Worm (Caenorhabditis elegans) whole organism, L3 larva: ENCODE measurements around the gene C13A2.12.

Experiments used
- R02D3.7 ChIP-seq: fragments of 150-350 bp; optimal IDR thresholded peaks from 2 replicates; lab custom pipeline; 2014; ENCODE audit warnings: missing biosample characterization, missing genetic modification characterization
- ZK546.5 ChIP-seq: sonication (generic microtip); optimal IDR thresholded peaks from 2 replicates; lab custom pipeline; 2017; ENCODE audit warnings: missing biosample characterization, missing genetic modification characterization
- aly-2 ChIP-seq: fragments of 150-350 bp; optimal IDR thresholded peaks from 2 replicates; lab custom pipeline; 2014; ENCODE audit warnings: missing biosample characterization, missing genetic modification characterization
- ceh-16 ChIP-seq: sonication (generic microtip); optimal IDR thresholded peaks from 2 replicates; lab custom pipeline; 2017; ENCODE audit warnings: missing biosample characterization, missing genetic modification characterization
- ceh-82 ChIP-seq: fragments of 150-350 bp; optimal IDR thresholded peaks from 2 replicates; lab custom pipeline; 2014; ENCODE audit warnings: missing biosample characterization, missing genetic modification characterization
- ceh-9 ChIP-seq: sonication (generic microtip); optimal IDR thresholded peaks from 2 replicates; lab custom pipeline; 2018; ENCODE audit warnings: missing biosample characterization, missing genetic modification characterization
- daf-12 ChIP-seq: fragments of 150-350 bp; optimal IDR thresholded peaks from 2 replicates; lab custom pipeline; 2014; ENCODE audit warnings: missing biosample characterization, missing genetic modification reagents, missing genetic modification characterization
- egl-5 ChIP-seq: fragments of 150-350 bp; optimal IDR thresholded peaks from 2 replicates; lab custom pipeline; 2017; ENCODE audit warnings: missing biosample characterization, missing genetic modification reagents, missing genetic modification characterization, inconsistent platforms
- elt-1 ChIP-seq: fragments of 150-350 bp; optimal IDR thresholded peaks from 2 replicates; lab custom pipeline; 2014; ENCODE audit warnings: missing biosample characterization, missing genetic modification characterization
- elt-2 ChIP-seq: sonication (generic microtip); optimal IDR thresholded peaks from 2 replicates; lab custom pipeline; 2016; ENCODE audit warnings: missing genetic modification reagents, mild to moderate bottlenecking, missing genetic modification characterization, missing compliant biosample characterization
- elt-3 ChIP-seq, 3 experiments: fragments of 150-350 bp in 1 of 3; sonication (generic microtip) in 2 of 3; optimal IDR thresholded peaks; 2 replicates in 2 of 3; 4 replicates in 1 of 3; lab custom pipeline; 2014 to 2017; ENCODE audit warnings: missing biosample characterization in 3 of 3, missing genetic modification characterization in 3 of 3
- fkh-10 ChIP-seq: sonication (generic microtip); optimal IDR thresholded peaks from 2 replicates; lab custom pipeline; 2017; ENCODE audit warnings: missing biosample characterization, missing genetic modification reagents, missing genetic modification characterization
- fkh-2 ChIP-seq: fragments of 150-350 bp; optimal IDR thresholded peaks from 2 replicates; lab custom pipeline; 2014; ENCODE audit warnings: missing biosample characterization, missing genetic modification reagents, missing genetic modification characterization
- fos-1 ChIP-seq: fragments of 150-350 bp; optimal IDR thresholded peaks from 2 replicates; lab custom pipeline; 2014; ENCODE audit warnings: missing biosample characterization, missing genetic modification characterization
- hmg-11 ChIP-seq: sonication (generic microtip); optimal IDR thresholded peaks from 2 replicates; lab custom pipeline; 2016; ENCODE audit warnings: missing genetic modification characterization, missing compliant biosample characterization
- jun-1 ChIP-seq: fragments of 150-350 bp; optimal IDR thresholded peaks from 2 replicates; lab custom pipeline; 2014; ENCODE audit warnings: missing biosample characterization, missing genetic modification reagents, missing genetic modification characterization
- lin-15B ChIP-seq: fragments of 150-350 bp; optimal IDR thresholded peaks from 2 replicates; lab custom pipeline; 2014; ENCODE audit warnings: missing biosample characterization, missing genetic modification characterization
- lin-39 ChIP-seq: fragments of 150-350 bp; optimal IDR thresholded peaks from 2 replicates; lab custom pipeline; 2018; ENCODE audit warnings: missing biosample characterization, missing genetic modification reagents, missing genetic modification characterization
- lsy-12 ChIP-seq: sonication (generic microtip); optimal IDR thresholded peaks from 2 replicates; lab custom pipeline; 2016; ENCODE audit warnings: mild to moderate bottlenecking, missing genetic modification characterization, missing compliant biosample characterization
- mdl-1 ChIP-seq: fragments of 150-350 bp; optimal IDR thresholded peaks from 2 replicates; lab custom pipeline; 2014; ENCODE audit warnings: missing biosample characterization, missing genetic modification characterization
- mml-1 ChIP-seq: fragments of 150-350 bp; sonication (generic microtip); optimal IDR thresholded peaks from 3 replicates; lab custom pipeline; 2014; ENCODE audit warnings: missing biosample characterization, missing genetic modification characterization
- nhr-11 ChIP-seq: fragments of 150-350 bp; optimal IDR thresholded peaks from 2 replicates; lab custom pipeline; 2014; ENCODE audit warnings: missing biosample characterization, missing genetic modification characterization
- nhr-12 ChIP-seq: fragments of 150-350 bp; optimal IDR thresholded peaks from 2 replicates; lab custom pipeline; 2014; ENCODE audit warnings: missing biosample characterization, missing genetic modification characterization
- nhr-23 ChIP-seq: fragments of 150-350 bp; optimal IDR thresholded peaks from 2 replicates; lab custom pipeline; 2014; ENCODE audit warnings: missing biosample characterization, missing genetic modification reagents, missing genetic modification characterization
- nhr-28 ChIP-seq: fragments of 150-350 bp; optimal IDR thresholded peaks from 2 replicates; lab custom pipeline; 2014; ENCODE audit warnings: missing biosample characterization, missing genetic modification characterization
- nhr-43 ChIP-seq: sonication (generic microtip); optimal IDR thresholded peaks from 2 replicates; lab custom pipeline; 2016; ENCODE audit warnings: mild to moderate bottlenecking, missing genetic modification characterization, missing compliant biosample characterization; ENCODE audit not compliant: poor library complexity, severe bottlenecking
- nhr-77 ChIP-seq: fragments of 150-350 bp; optimal IDR thresholded peaks from 2 replicates; lab custom pipeline; 2014; ENCODE audit warnings: missing biosample characterization, missing genetic modification characterization
- sea-2 ChIP-seq: fragments of 150-350 bp; sonication (generic microtip); optimal IDR thresholded peaks from 4 replicates; lab custom pipeline; 2014; ENCODE audit warnings: missing biosample characterization, missing genetic modification reagents, missing genetic modification characterization
- snpc-4 ChIP-seq: fragments of 150-350 bp; optimal IDR thresholded peaks from 2 replicates; lab custom pipeline; 2014; ENCODE audit warnings: missing biosample characterization, missing genetic modification characterization
- tbx-2 ChIP-seq: sonication (generic microtip); optimal IDR thresholded peaks from 2 replicates; lab custom pipeline; 2016; ENCODE audit warnings: mild to moderate bottlenecking, missing genetic modification characterization, missing compliant biosample characterization
- unc-62 ChIP-seq: fragments of 150-350 bp; sonication (generic microtip); optimal IDR thresholded peaks from 4 replicates; lab custom pipeline; 2014; ENCODE audit warnings: missing biosample characterization, missing genetic modification reagents, missing genetic modification characterization
- zag-1 ChIP-seq: fragments of 150-350 bp; optimal IDR thresholded peaks from 2 replicates; lab custom pipeline; 2014; ENCODE audit warnings: missing biosample characterization, missing genetic modification characterization
- ztf-11 ChIP-seq: fragments of 150-350 bp; optimal IDR thresholded peaks from 2 replicates; lab custom pipeline; 2014; ENCODE audit warnings: missing biosample characterization, missing genetic modification characterization
- ztf-4 ChIP-seq: fragments of 150-350 bp; optimal IDR thresholded peaks from 2 replicates; lab custom pipeline; 2014; ENCODE audit warnings: missing biosample characterization, missing genetic modification characterization

Gene C13A2.12

DNA sequence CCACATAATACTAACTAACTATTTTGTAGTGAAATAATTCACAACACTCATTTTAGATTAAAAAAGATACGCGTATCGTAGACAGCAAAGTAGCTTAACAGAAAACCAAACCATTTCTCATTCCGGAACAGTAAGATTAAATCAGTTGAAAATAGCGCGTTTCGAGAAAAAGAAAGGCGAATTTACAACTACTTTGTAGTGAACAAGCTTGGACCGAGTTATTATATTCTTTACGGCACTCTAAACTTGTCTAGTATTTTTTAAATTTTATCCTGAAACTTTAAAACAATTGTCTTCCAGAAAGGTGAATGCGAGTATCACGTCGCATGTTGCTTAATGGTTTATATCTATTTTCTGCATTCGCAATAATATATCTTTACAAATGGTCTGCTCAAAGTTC, 20.0 kb downstream of the C13A2.12 start, which contains the start of gene C13A2.4:
C13A2.4 (plus strand) TSS at position 301 of the 400 bp plus-strand sequence.
- no peak for TF ChIP-seq mml-1 (tag; lab: Kevin White, UChicago)
- no peak for TF ChIP-seq nhr-23 (tag; lab: Kevin White, UChicago)
- no peak for TF ChIP-seq aly-2
- no peak for TF ChIP-seq mdl-1 (tag; lab: Kevin White, UChicago)
- TF ChIP-seq elt-2 (tag; lab: Kevin White, UChicago) = no peak
- no peak for TF ChIP-seq fos-1 (tag; lab: Kevin White, UChicago)
- no peak for TF ChIP-seq unc-62 (GFP tag; lab: Kevin White, UChicago)
- TF ChIP-seq tbx-2 = no peak
- TF ChIP-seq nhr-12 (tag; lab: Kevin White, UChicago) = no peak
- no peak for TF ChIP-seq ceh-16 (tag; lab: Kevin White, UChicago)

DNA sequence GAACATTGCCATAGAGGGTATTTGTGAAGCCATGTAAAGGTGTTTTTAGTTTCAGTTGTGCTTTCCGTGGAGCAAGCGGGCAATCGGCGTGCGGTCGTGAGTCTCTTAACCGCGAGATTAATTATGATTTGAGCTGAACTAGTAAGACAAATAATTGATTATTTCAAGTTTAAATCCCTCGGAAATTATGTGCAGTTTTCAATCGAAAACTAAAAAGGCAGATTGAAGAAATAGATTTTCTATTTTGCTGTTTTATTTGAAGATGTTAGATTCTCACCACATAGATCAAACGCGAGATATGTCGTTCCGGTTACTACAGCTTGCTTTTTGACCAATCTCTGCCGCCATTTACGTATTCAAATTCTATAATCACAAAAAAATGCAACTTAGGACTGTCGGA, 23.0 kb downstream of the C13A2.12 start, which contains the start of gene C13A2.3:
C13A2.3 (plus strand) TSS at position 301 of the 400 bp plus-strand sequence.
- no peak for TF ChIP-seq elt-2 (tag; lab: Kevin White, UChicago)
- TF ChIP-seq nhr-28 (tag; lab: Kevin White, UChicago) = no peak
- no peak for TF ChIP-seq lin-15B (tag; lab: Kevin White, UChicago)

DNA sequence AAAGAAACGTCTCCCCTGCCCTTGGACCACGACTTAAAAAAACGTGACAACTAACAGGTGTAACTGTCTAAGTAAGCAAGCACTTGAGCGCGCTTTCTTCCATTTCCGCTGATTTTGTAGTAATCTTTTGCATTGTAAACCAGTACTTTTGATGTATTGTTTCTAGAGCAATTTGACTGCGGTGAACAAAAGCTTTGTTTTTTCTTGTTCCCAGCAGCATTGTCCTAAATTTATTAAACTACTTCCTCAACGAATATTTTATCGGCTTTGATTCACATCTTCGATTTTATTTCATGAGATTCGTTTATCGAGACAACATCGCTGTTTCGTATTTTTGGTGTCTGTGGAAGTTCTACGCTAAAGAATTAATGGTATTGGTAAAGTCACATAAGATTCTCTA, 29.6 kb downstream of the C13A2.12 start, which contains the start of gene C13A2.1:
C13A2.1 (plus strand) TSS at position 301 of the 400 bp plus-strand sequence.
- TF ChIP-seq elt-3 (tag; optimal IDR thresholded peaks at IDR 0.05; lab: Kevin White, UChicago) = no peak
- TF ChIP-seq unc-62 (GFP tag; lab: Kevin White, UChicago) = no peak
- TF ChIP-seq ztf-11 (tag; lab: Kevin White, UChicago) = no peak
- TF ChIP-seq nhr-11 (tag; lab: Kevin White, UChicago) = no peak
- TF ChIP-seq fkh-10 (GFP tag; lab: Kevin White, UChicago) = no peak
- TF ChIP-seq R02D3.7 = no peak
- TF ChIP-seq hmg-11 (tag; lab: Kevin White, UChicago) = no peak
- TF ChIP-seq daf-12 = no peak
- TF ChIP-seq nhr-23 (tag; lab: Kevin White, UChicago) = no peak
- TF ChIP-seq ceh-82 (tag; lab: Kevin White, UChicago) = no peak
- TF ChIP-seq fkh-2 (tag; lab: Kevin White, UChicago) = no peak
- TF ChIP-seq ztf-4 (tag; lab: Kevin White, UChicago) = no peak
- no peak for TF ChIP-seq nhr-77 (tag; lab: Kevin White, UChicago)
- no peak for TF ChIP-seq lin-15B (tag; lab: Kevin White, UChicago)
- TF ChIP-seq tbx-2 = no peak
- no peak for TF ChIP-seq egl-5
- TF ChIP-seq fos-1 (tag; lab: Kevin White, UChicago) = no peak
- TF ChIP-seq elt-1 = no peak
- TF ChIP-seq jun-1 = no peak
- no peak for TF ChIP-seq nhr-43 (tag; lab: Kevin White, UChicago)

DNA sequence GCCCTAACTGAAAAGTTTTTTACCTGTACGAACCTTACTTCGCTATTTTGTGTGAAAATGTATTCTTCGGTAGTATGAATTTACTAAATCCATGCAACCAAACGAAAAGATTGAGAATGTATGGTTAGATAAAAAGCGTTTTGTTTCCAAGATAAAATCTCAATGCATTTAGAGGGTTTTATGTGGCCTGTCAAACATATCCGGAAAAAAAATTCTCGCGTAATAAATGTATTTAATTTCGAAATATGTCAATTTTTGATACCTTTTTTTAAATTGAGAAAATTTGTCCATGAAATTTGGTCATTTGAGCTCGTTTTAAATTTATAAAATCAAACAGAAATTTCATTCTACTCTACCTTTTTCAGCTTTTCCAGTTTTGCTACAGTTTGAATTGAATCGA, 36.2 kb downstream of the C13A2.12 start, which contains the start of gene F07G11.4:
F07G11.4 (minus strand) TSS at position 101 of the 400 bp plus-strand sequence.
- TF ChIP-seq sea-2 (GFP tag; lab: Kevin White, UChicago) (no peak), mml-1 (tag; lab: Kevin White, UChicago) (no peak), unc-62 (GFP tag; lab: Kevin White, UChicago) (no peak), R02D3.7 (no peak), ceh-16 (tag; lab: Kevin White, UChicago) (no peak), lin-15B (tag; lab: Kevin White, UChicago) (no peak), elt-2 (tag; lab: Kevin White, UChicago) (no peak), lsy-12 (tag; lab: Kevin White, UChicago) (no peak), nhr-12 (tag; lab: Kevin White, UChicago) (no peak), mdl-1 (tag; lab: Kevin White, UChicago) (no peak), hmg-11 (tag; lab: Kevin White, UChicago) (no peak), snpc-4 (no peak), zag-1 (tag; lab: Kevin White, UChicago) (no peak), ZK546.5 (tag; lab: Kevin White, UChicago) (no peak), ceh-9 (tag; lab: Kevin White, UChicago) (no peak), elt-3 (tag; optimal IDR thresholded peaks at IDR 0.05; lab: Kevin White, UChicago) (no peak), lin-39 (tag; lab: Kevin White, UChicago) (no peak)
